Fruit fly (Drosophila melanogaster) whole organism, embryonic: Measurements from ENCODE around the gene CG13022.

Experiments used
- BtbVII ChIP-seq: fragments of 200-800 bp; sonication (Bioruptor generic); optimal IDR thresholded peaks from 3 replicates; lab custom pipeline; 2017; ENCODE audit warnings: missing biosample characterization, mild to moderate bottlenecking, missing genetic modification characterization
- CG11456 ChIP-seq: fragments of 200-800 bp; sonication (Bioruptor generic); IDR thresholded peaks from 3 replicates; pipeline ENCODE4 v1.3.6; 2022; ENCODE audit warnings: missing biosample characterization, missing genetic modification characterization
- CG12769 ChIP-seq: fragments of 200-800 bp; sonication (Bioruptor generic); optimal IDR thresholded peaks from 2 replicates; lab custom pipeline; 2019; ENCODE audit warnings: missing biosample characterization, mild to moderate bottlenecking, missing genetic modification characterization, moderate library complexity
- CG12942 ChIP-seq: fragments of 200-800 bp; sonication (Bioruptor generic); optimal IDR thresholded peaks from 3 replicates; lab custom pipeline; 2016; ENCODE audit warnings: missing biosample characterization, missing genetic modification characterization
- CG13624 ChIP-seq: fragments of 200-800 bp; sonication (Bioruptor generic); optimal IDR thresholded peaks from 2 replicates; lab custom pipeline; 2016; ENCODE audit warnings: missing biosample characterization, missing genetic modification characterization
- CG16779 ChIP-seq: fragments of 200-800 bp; sonication (Bioruptor generic); IDR thresholded peaks from 2 replicates; pipeline ENCODE4 v1.3.6; 2022; ENCODE audit warnings: missing biosample characterization, missing genetic modification characterization
- CG17359 ChIP-seq: fragments of 200-800 bp; sonication (Bioruptor generic); optimal IDR thresholded peaks from 3 replicates; lab custom pipeline; 2018; ENCODE audit warnings: missing biosample characterization, mild to moderate bottlenecking, missing genetic modification characterization, moderate library complexity
- CG1792 ChIP-seq: fragments of 200-800 bp; sonication (Bioruptor generic); optimal IDR thresholded peaks from 2 replicates; lab custom pipeline; 2016; ENCODE audit warnings: missing biosample characterization, missing genetic modification characterization
- CG18011 ChIP-seq: fragments of 200-800 bp; sonication (Bioruptor generic); optimal IDR thresholded peaks from 2 replicates; lab custom pipeline; 2017; ENCODE audit warnings: missing biosample characterization, missing genetic modification characterization, mild to moderate bottlenecking, moderate library complexity, missing genotype
- CG2120 ChIP-seq: fragments of 200-800 bp; sonication (Bioruptor generic); optimal IDR thresholded peaks from 3 replicates; lab custom pipeline; 2016; ENCODE audit warnings: missing biosample characterization, missing genetic modification characterization
- CG32767 ChIP-seq: fragments of 200-800 bp; sonication (Bioruptor generic); IDR thresholded peaks from 2 replicates; pipeline ENCODE4 v1.3.6; 2022; ENCODE audit warnings: missing biosample characterization, missing genetic modification characterization
- CG43689 ChIP-seq: fragments of 200-800 bp; sonication (Bioruptor generic); IDR thresholded peaks from 2 replicates; pipeline ENCODE4 v1.3.6; 2022; ENCODE audit warnings: missing biosample characterization, missing genetic modification characterization
- CG5180 ChIP-seq: fragments of 200-800 bp; sonication (Bioruptor generic); optimal IDR thresholded peaks from 3 replicates; lab custom pipeline; 2017; ENCODE audit warnings: missing biosample characterization, missing genetic modification characterization, mild to moderate bottlenecking, moderate library complexity, missing genetic modification reagents
- CG7372 ChIP-seq: fragments of 200-800 bp; sonication (Bioruptor generic); IDR thresholded peaks from 2 replicates; pipeline ENCODE4 v1.3.6; 2022; ENCODE audit warnings: missing biosample characterization, missing genetic modification characterization
- CG7963 ChIP-seq: fragments of 200-800 bp; sonication (Bioruptor generic); IDR thresholded peaks from 3 replicates; pipeline ENCODE4 v1.3.6; 2022; ENCODE audit warnings: missing biosample characterization, missing genetic modification characterization; ENCODE audit not compliant: partially characterized antibody
- CG9797 ChIP-seq: fragments of 200-800 bp; sonication (Bioruptor generic); optimal IDR thresholded peaks from 3 replicates; lab custom pipeline; 2018; ENCODE audit warnings: missing biosample characterization, mild to moderate bottlenecking, missing genetic modification characterization
- Dip2 ChIP-seq: fragments of 200-800 bp; sonication (Bioruptor generic); IDR thresholded peaks from 2 replicates; pipeline ENCODE4 v1.3.6; 2022; ENCODE audit warnings: missing biosample characterization, missing genetic modification characterization
- Fer1 ChIP-seq: fragments of 200-800 bp; sonication (Bioruptor generic); optimal IDR thresholded peaks from 2 replicates; lab custom pipeline; 2017; ENCODE audit warnings: missing biosample characterization, mild to moderate bottlenecking, missing genetic modification characterization
- Fer2 ChIP-seq: fragments of 200-800 bp; sonication (Bioruptor generic); optimal IDR thresholded peaks from 2 replicates; lab custom pipeline; 2018; ENCODE audit warnings: missing biosample characterization, mild to moderate bottlenecking, missing genetic modification characterization, moderate library complexity
- HLHmδ ChIP-seq: fragments of 200-800 bp; sonication (Bioruptor generic); optimal IDR thresholded peaks from 2 replicates; lab custom pipeline; 2018; ENCODE audit warnings: missing biosample characterization, mild to moderate bottlenecking, missing genetic modification characterization, moderate library complexity
- Opbp ChIP-seq: fragments of 200-800 bp; sonication (Bioruptor generic); IDR thresholded peaks from 3 replicates; pipeline ENCODE4 v1.3.6; 2022; ENCODE audit warnings: missing biosample characterization, missing genetic modification characterization; ENCODE audit not compliant: partially characterized antibody
- Scr ChIP-seq: fragments of 200-800 bp; sonication (Bioruptor generic); IDR thresholded peaks from 2 replicates; pipeline ENCODE4 v1.3.6; 2022; ENCODE audit warnings: missing biosample characterization, missing genetic modification characterization; ENCODE audit not compliant: partially characterized antibody
- Spps ChIP-seq: fragments of 200-800 bp; sonication (Bioruptor generic); optimal IDR thresholded peaks from 2 replicates; lab custom pipeline; 2018; ENCODE audit warnings: missing biosample characterization, mild to moderate bottlenecking, missing genetic modification characterization
- Vsx1 ChIP-seq: fragments of 200-800 bp; sonication (Bioruptor generic); optimal IDR thresholded peaks from 2 replicates; lab custom pipeline; 2017; ENCODE audit warnings: missing biosample characterization, mild to moderate bottlenecking, missing genetic modification characterization, missing genetic modification reagents
- caup ChIP-seq: fragments of 200-800 bp; sonication (Bioruptor generic); optimal IDR thresholded peaks from 3 replicates; lab custom pipeline; 2017; ENCODE audit warnings: missing biosample characterization, mild to moderate bottlenecking, missing genetic modification characterization, moderate library complexity; ENCODE audit not compliant: severe bottlenecking
- chif ChIP-seq, 2 experiments: fragments of 200-800 bp; sonication (Bioruptor generic); optimal IDR thresholded peaks; 3 replicates each; lab custom pipeline; 2016; ENCODE audit warnings: missing biosample characterization in 2 of 2, missing genetic modification characterization in 2 of 2
- chinmo ChIP-seq: fragments of 200-800 bp; sonication (Bioruptor generic); IDR thresholded peaks from 4 replicates; pipeline ENCODE4 v1.3.6; 2022; ENCODE audit warnings: missing biosample characterization, missing genetic modification characterization; ENCODE audit not compliant: partially characterized antibody
- cwo ChIP-seq: fragments of 200-800 bp; sonication (Bioruptor generic); optimal IDR thresholded peaks from 3 replicates; lab custom pipeline; 2017; ENCODE audit warnings: missing biosample characterization, missing genetic modification characterization, mild to moderate bottlenecking, moderate library complexity, missing genetic modification reagents
- gem ChIP-seq: fragments of 200-800 bp; sonication (Bioruptor generic); optimal IDR thresholded peaks from 2 replicates; lab custom pipeline; 2019; ENCODE audit warnings: missing biosample characterization, mild to moderate bottlenecking, missing genetic modification characterization, moderate library complexity
- gro ChIP-seq: fragments of 200-800 bp; sonication (Bioruptor generic); optimal IDR thresholded peaks from 2 replicates; lab custom pipeline; 2016; ENCODE audit warnings: missing biosample characterization, missing genetic modification characterization
- jigr1 ChIP-seq: fragments of 200-800 bp; sonication (Bioruptor generic); IDR thresholded peaks from 3 replicates; pipeline ENCODE4 v1.3.6; 2022; ENCODE audit warnings: missing biosample characterization, missing genetic modification characterization
- luna ChIP-seq: fragments of 200-800 bp; sonication (Bioruptor generic); optimal IDR thresholded peaks from 2 replicates; lab custom pipeline; 2016; ENCODE audit warnings: missing biosample characterization, missing genetic modification characterization
- mld ChIP-seq: fragments of 200-800 bp; sonication (Bioruptor generic); IDR thresholded peaks from 3 replicates; pipeline ENCODE4 v1.3.6; 2022; ENCODE audit warnings: missing biosample characterization, missing genetic modification characterization; ENCODE audit not compliant: partially characterized antibody
- nerfin-1 ChIP-seq: fragments of 200-800 bp; sonication (Bioruptor generic); optimal IDR thresholded peaks from 3 replicates; lab custom pipeline; 2019; ENCODE audit warnings: missing biosample characterization, mild to moderate bottlenecking, missing genetic modification characterization, moderate library complexity
- nerfin-2 ChIP-seq: fragments of 200-800 bp; sonication (Bioruptor generic); IDR thresholded peaks from 2 replicates; pipeline ENCODE4 v1.3.6; 2022; ENCODE audit warnings: missing biosample characterization, missing genetic modification characterization; ENCODE audit not compliant: partially characterized antibody
- pan ChIP-seq, 4 experiments: fragments of >200 bp in 3 of 4; fragments of 200-800 bp in 1 of 4; sonication (Bioruptor generic) in 1 of 4; optimal IDR thresholded peaks in 3 of 4; IDR thresholded peaks in 1 of 4; 2 replicates each; pipeline versions ENCODE4 v1.3.6 to Lab custom; 2017 to 2022; ENCODE audit warnings: missing biosample characterization in 2 of 4, missing genetic modification characterization in 2 of 4, mixed read lengths in 1 of 4
- pnt ChIP-seq: fragments of 200-800 bp; sonication (Bioruptor generic); optimal IDR thresholded peaks from 3 replicates; lab custom pipeline; 2016; ENCODE audit warnings: missing biosample characterization, missing genetic modification characterization
- prd ChIP-seq, 3 experiments: fragments of >200 bp in 2 of 3; fragments of 200-800 bp in 1 of 3; sonication (Bioruptor generic) in 1 of 3; optimal IDR thresholded peaks in 2 of 3; IDR thresholded peaks in 1 of 3; 2 replicates in 2 of 3; 3 replicates in 1 of 3; pipeline versions ENCODE4 v1.3.6 to Lab custom; 2017 to 2022; ENCODE audit warnings: missing biosample characterization in 1 of 3, missing genetic modification characterization in 1 of 3
- ro ChIP-seq: fragments of 200-800 bp; sonication (Bioruptor generic); IDR thresholded peaks from 2 replicates; pipeline ENCODE4 v1.3.6; 2022; ENCODE audit warnings: missing biosample characterization, missing genetic modification characterization
- salm ChIP-seq: fragments of 200-800 bp; sonication (Bioruptor generic); optimal IDR thresholded peaks from 2 replicates; lab custom pipeline; 2018; ENCODE audit warnings: missing biosample characterization, mild to moderate bottlenecking, missing genetic modification characterization
- schlank ChIP-seq: fragments of 200-800 bp; sonication (Bioruptor generic); optimal IDR thresholded peaks from 2 replicates; lab custom pipeline; 2018; ENCODE audit warnings: missing biosample characterization, mild to moderate bottlenecking, missing genetic modification characterization
- sima ChIP-seq: fragments of 200-800 bp; sonication (Bioruptor generic); optimal IDR thresholded peaks from 2 replicates; lab custom pipeline; 2016; ENCODE audit warnings: missing biosample characterization, missing genetic modification characterization
- sna ChIP-seq: fragments of 200-800 bp; sonication (Bioruptor generic); IDR thresholded peaks from 2 replicates; pipeline ENCODE4 v1.3.6; 2022; ENCODE audit warnings: missing biosample characterization, missing genetic modification characterization; ENCODE audit not compliant: partially characterized antibody
- so ChIP-seq: fragments of 200-800 bp; sonication (Bioruptor generic); IDR thresholded peaks from 3 replicates; pipeline ENCODE4 v1.3.6; 2022; ENCODE audit warnings: missing biosample characterization, missing genetic modification characterization
- sqz ChIP-seq: fragments of 200-800 bp; sonication (Bioruptor generic); optimal IDR thresholded peaks from 3 replicates; lab custom pipeline; 2018; ENCODE audit warnings: missing biosample characterization, mild to moderate bottlenecking, missing genetic modification characterization
- wdn ChIP-seq: fragments of 200-800 bp; sonication (Bioruptor generic); IDR thresholded peaks from 2 replicates; pipeline ENCODE4 v1.3.6; 2022; ENCODE audit warnings: missing biosample characterization, missing genetic modification characterization
- yki ChIP-seq: fragments of >200 bp; optimal IDR thresholded peaks from 3 replicates; lab custom pipeline; 2018

CG13022 gene

dm6 chr3L:16956768-16957533 lies 18.2 kb upstream of the CG13022 start (continued):
- no peak for TF ChIP-seq prd (optimal IDR thresholded peaks at IDR 0.05; lab: Kevin White, UChicago)
- peak; percentile 78 for TF ChIP-seq prd (GFP tag; IDR thresholded peaks at IDR 0.05; lab: Robert Waterston, UW)
- TF ChIP-seq gem (tag; lab: Kevin White, UChicago), result peak; percentile 80
- peak; percentile 49 for TF ChIP-seq salm (tag; lab: Kevin White, UChicago)
- peak; percentile 63 for TF ChIP-seq CG17359
- TF ChIP-seq CG18011, result peak; percentile 37
- 0 out of 3 replicates have a peak, but pooled peaks have one; percentile 51 for TF ChIP-seq Opbp
- peak; percentile 3 for TF ChIP-seq gro (GFP tag; lab: Kevin White, UChicago)
- peak; percentile 24 for TF ChIP-seq cwo
- TF ChIP-seq caup (GFP tag; lab: Kevin White, UChicago), result peak; percentile 33
- TF ChIP-seq Scr (GFP tag; lab: Robert Waterston, UW), result no peak
- TF ChIP-seq ro (GFP tag; lab: Robert Waterston, UW), result no peak
- no peak for TF ChIP-seq CG43689 (GFP tag; lab: Robert Waterston, UW)
- TF ChIP-seq CG13624 (GFP tag; lab: Kevin White, UChicago), result peak; percentile 42
- TF ChIP-seq pnt (GFP tag; lab: Kevin White, UChicago), result peak; percentile 3
- peak; percentile 97 for TF ChIP-seq chinmo
- no peak for TF ChIP-seq nerfin-1 (tag; lab: Kevin White, UChicago)
- no peak for TF ChIP-seq HLHmδ (GFP tag; lab: Kevin White, UChicago)
- TF ChIP-seq CG32767 (GFP tag; lab: Robert Waterston, UW), result peak; percentile 78
- no peak for TF ChIP-seq sna
- TF ChIP-seq CG12769 (tag; lab: Kevin White, UChicago), result peak; percentile 71
- peak; percentile 38 for TF ChIP-seq CG5180
- peak; percentile 55; the same call in 1 of the 3 replicates for TF ChIP-seq CG11456 (GFP tag; lab: Robert Waterston, UW)
- no peak for TF ChIP-seq CG9797 (GFP tag; lab: Kevin White, UChicago)
- TF ChIP-seq BtbVII (GFP tag; lab: Kevin White, UChicago), result peak; percentile 55
- no peak for TF ChIP-seq nerfin-2 (GFP tag; lab: Robert Waterston, UW)
- TF ChIP-seq Vsx1 (GFP tag; lab: Kevin White, UChicago), result no peak
- no peak for TF ChIP-seq mld (GFP tag; lab: Robert Waterston, UW)
- TF ChIP-seq so (GFP tag; lab: Robert Waterston, UW), result peak; percentile 57; the same call in 2 of the 3 replicates
- no peak for TF ChIP-seq yki (lab: Kevin White, UChicago)
- peak; percentile 20; the same call in 1 of the 2 replicates for TF ChIP-seq CG7372 (GFP tag; lab: Robert Waterston, UW)
- no peak for TF ChIP-seq sima (GFP tag; lab: Kevin White, UChicago)
- no peak for TF ChIP-seq luna (GFP tag; lab: Kevin White, UChicago)
- TF ChIP-seq CG7963, result no peak
- peak; percentile 14 for TF ChIP-seq schlank
- peak; percentile 47 to 59 for TF ChIP-seq chif (GFP tag; optimal IDR thresholded peaks at IDR 0.05; lab: Kevin White, UChicago)
- TF ChIP-seq wdn (GFP tag; lab: Robert Waterston, UW), result peak; percentile 65; the same call in 1 of the 2 replicates
- TF ChIP-seq CG12942 (GFP tag; lab: Kevin White, UChicago), result peak; percentile 25
- peak; percentile 69 for TF ChIP-seq Fer1 (GFP tag; lab: Kevin White, UChicago)
- TF ChIP-seq pan (optimal IDR thresholded peaks at IDR 0.05; lab: Kevin White, UChicago), result no peak
- TF ChIP-seq pan (GFP tag; optimal IDR thresholded peaks at IDR 0.05 in 1 of 2, IDR thresholded peaks at IDR 0.05 in 1 of 2), result peak in 1 of 2 experiments; percentile 86
- peak; percentile 14 for TF ChIP-seq Spps (tag; lab: Kevin White, UChicago)
- TF ChIP-seq jigr1, result no peak
- TF ChIP-seq CG16779 (GFP tag; lab: Robert Waterston, UW), result no peak
- no peak for TF ChIP-seq CG1792 (GFP tag; lab: Kevin White, UChicago)
- TF ChIP-seq sqz, result no peak
- TF ChIP-seq Dip2 (GFP tag; lab: Robert Waterston, UW), result no peak
- TF ChIP-seq CG2120 (GFP tag; lab: Kevin White, UChicago), result peak; percentile 81
- peak; percentile 31 for TF ChIP-seq Fer2
